Fruit fly (Drosophila melanogaster) whole organism, embryonic: ENCODE data around the gene RfC3.

Experiments used
- Adf1 ChIP-seq: fragments of 200-800 bp; sonication (Bioruptor generic); IDR thresholded peaks from 2 replicates; pipeline ENCODE4 v1.3.6; 2022; ENCODE audit warnings: missing biosample characterization, missing genetic modification characterization
- B-H2 ChIP-seq: fragments of 200-800 bp; sonication (Bioruptor generic); optimal IDR thresholded peaks from 2 replicates; lab custom pipeline; 2018; ENCODE audit warnings: missing biosample characterization, mild to moderate bottlenecking, missing genetic modification characterization
- CG10274 ChIP-seq: fragments of 200-800 bp; sonication (Bioruptor generic); optimal IDR thresholded peaks from 3 replicates; lab custom pipeline; 2017; ENCODE audit warnings: missing biosample characterization, mild to moderate bottlenecking, missing genetic modification characterization
- CG10431 ChIP-seq: fragments of 200-800 bp; sonication (Bioruptor generic); optimal IDR thresholded peaks from 3 replicates; lab custom pipeline; 2018; ENCODE audit warnings: missing biosample characterization, mild to moderate bottlenecking, missing genetic modification characterization
- CG11085 ChIP-seq: fragments of 200-800 bp; sonication (Bioruptor generic); IDR thresholded peaks from 2 replicates; pipeline ENCODE4 v1.3.6; 2022; ENCODE audit warnings: missing biosample characterization, missing genetic modification characterization
- CG11093 ChIP-seq: fragments of 200-800 bp; sonication (Bioruptor generic); IDR thresholded peaks from 3 replicates; pipeline ENCODE4 v1.3.6; 2022; ENCODE audit warnings: missing biosample characterization, missing genetic modification characterization
- CG11247 ChIP-seq: fragments of 200-800 bp; sonication (Bioruptor generic); IDR thresholded peaks from 2 replicates; pipeline ENCODE4 v1.3.6; 2022; ENCODE audit warnings: missing biosample characterization, missing genetic modification characterization
- CG13287 ChIP-seq: fragments of 200-800 bp; sonication (Bioruptor generic); IDR thresholded peaks from 2 replicates; pipeline ENCODE4 v1.3.6; 2022; ENCODE audit warnings: missing biosample characterization, missing genetic modification characterization; ENCODE audit not compliant: partially characterized antibody
- CG13296 ChIP-seq: fragments of 200-800 bp; sonication (Bioruptor generic); optimal IDR thresholded peaks from 3 replicates; lab custom pipeline; 2018; ENCODE audit warnings: missing biosample characterization, mild to moderate bottlenecking, missing genetic modification characterization
- CG16813 ChIP-seq: fragments of 200-800 bp; sonication (Bioruptor generic); IDR thresholded peaks from 3 replicates; pipeline ENCODE4 v1.3.6; 2022; ENCODE audit warnings: missing biosample characterization, missing genetic modification characterization; ENCODE audit not compliant: partially characterized antibody
- CG16863 ChIP-seq: fragments of 200-800 bp; sonication (Bioruptor generic); optimal IDR thresholded peaks from 3 replicates; lab custom pipeline; 2016; ENCODE audit warnings: missing biosample characterization, missing genetic modification characterization
- CG17186 ChIP-seq: fragments of 200-800 bp; sonication (Bioruptor generic); optimal IDR thresholded peaks from 3 replicates; lab custom pipeline; 2017; ENCODE audit warnings: missing biosample characterization, missing genetic modification reagents, missing genetic modification characterization
- CG17385 ChIP-seq: fragments of 200-800 bp; sonication (Bioruptor generic); optimal IDR thresholded peaks from 3 replicates; lab custom pipeline; 2018; ENCODE audit warnings: missing biosample characterization, mild to moderate bottlenecking, missing genetic modification characterization
- CG2116 ChIP-seq: fragments of 200-800 bp; sonication (Bioruptor generic); optimal IDR thresholded peaks from 3 replicates; lab custom pipeline; 2018; ENCODE audit warnings: missing biosample characterization, mild to moderate bottlenecking, missing genetic modification characterization
- CG34422 ChIP-seq: fragments of 200-800 bp; sonication (Bioruptor generic); IDR thresholded peaks from 3 replicates; pipeline ENCODE4 v1.3.6; 2022; ENCODE audit warnings: missing biosample characterization, missing genetic modification characterization
- CG4404 ChIP-seq: fragments of 200-800 bp; sonication (Bioruptor generic); IDR thresholded peaks from 2 replicates; pipeline ENCODE4 v1.3.6; 2022; ENCODE audit warnings: missing biosample characterization, missing genetic modification characterization
- CG6813 ChIP-seq: fragments of 200-800 bp; sonication (Bioruptor generic); optimal IDR thresholded peaks from 2 replicates; lab custom pipeline; 2017; ENCODE audit warnings: missing biosample characterization, missing genetic modification characterization, mild to moderate bottlenecking, moderate library complexity, missing genetic modification reagents
- CG7928 ChIP-seq: fragments of 200-800 bp; sonication (Bioruptor generic); optimal IDR thresholded peaks from 2 replicates; lab custom pipeline; 2017; ENCODE audit warnings: missing biosample characterization, mild to moderate bottlenecking, missing genetic modification characterization
- CG8281 ChIP-seq: fragments of 200-800 bp; sonication (Bioruptor generic); optimal IDR thresholded peaks from 2 replicates; lab custom pipeline; 2018; ENCODE audit warnings: missing biosample characterization, mild to moderate bottlenecking, missing genetic modification characterization, moderate library complexity
- CG9215 ChIP-seq: fragments of 200-800 bp; sonication (Bioruptor generic); IDR thresholded peaks from 2 replicates; pipeline ENCODE4 v1.3.6; 2022; ENCODE audit warnings: missing biosample characterization, missing genetic modification characterization
- CHES-1-like ChIP-seq: fragments of 200-800 bp; sonication (Bioruptor generic); optimal IDR thresholded peaks from 2 replicates; lab custom pipeline; 2016; ENCODE audit warnings: missing biosample characterization, missing genetic modification characterization
- Dll ChIP-seq: fragments of 200-800 bp; sonication (Bioruptor generic); IDR thresholded peaks from 4 replicates; pipeline ENCODE4 v1.3.6; 2022; ENCODE audit warnings: missing biosample characterization, missing genetic modification characterization; ENCODE audit not compliant: partially characterized antibody
- Ets97D ChIP-seq: fragments of 200-800 bp; sonication (Bioruptor generic); optimal IDR thresholded peaks from 3 replicates; lab custom pipeline; 2016; ENCODE audit warnings: missing biosample characterization, missing genetic modification characterization
- Fer1 ChIP-seq: fragments of 200-800 bp; sonication (Bioruptor generic); optimal IDR thresholded peaks from 2 replicates; lab custom pipeline; 2017; ENCODE audit warnings: missing biosample characterization, mild to moderate bottlenecking, missing genetic modification characterization
- HLH3B ChIP-seq: fragments of 200-800 bp; sonication (Bioruptor generic); IDR thresholded peaks from 2 replicates; pipeline ENCODE4 v1.3.6; 2022; ENCODE audit warnings: missing biosample characterization, missing genetic modification characterization
- Meics ChIP-seq: fragments of 200-800 bp; sonication (Bioruptor generic); optimal IDR thresholded peaks from 2 replicates; lab custom pipeline; 2017; ENCODE audit warnings: missing biosample characterization, mild to moderate bottlenecking, missing genetic modification characterization
- Mrtf ChIP-seq: fragments of 200-800 bp; sonication (Bioruptor generic); IDR thresholded peaks from 3 replicates; pipeline ENCODE4 v1.3.6; 2022; ENCODE audit warnings: missing biosample characterization, missing genetic modification characterization
- NC2β ChIP-seq: fragments of 200-800 bp; sonication (Bioruptor generic); optimal IDR thresholded peaks from 2 replicates; lab custom pipeline; 2016; ENCODE audit warnings: missing biosample characterization, missing genetic modification characterization
- NfI ChIP-seq: fragments of 200-800 bp; sonication (Bioruptor generic); optimal IDR thresholded peaks from 3 replicates; lab custom pipeline; 2018; ENCODE audit warnings: missing biosample characterization, mild to moderate bottlenecking, missing genetic modification characterization, moderate library complexity
- Opbp ChIP-seq: fragments of 200-800 bp; sonication (Bioruptor generic); IDR thresholded peaks from 3 replicates; pipeline ENCODE4 v1.3.6; 2022; ENCODE audit warnings: missing biosample characterization, missing genetic modification characterization; ENCODE audit not compliant: partially characterized antibody
- PHDP ChIP-seq: fragments of 200-800 bp; sonication (Bioruptor generic); optimal IDR thresholded peaks from 3 replicates; lab custom pipeline; 2018; ENCODE audit warnings: missing biosample characterization, mild to moderate bottlenecking, missing genetic modification characterization, moderate library complexity
- Sin3A ChIP-seq: fragments of >200 bp; optimal IDR thresholded peaks from 2 replicates; lab custom pipeline; 2018
- Taf1 ChIP-seq: fragments of 200-800 bp; sonication (Bioruptor generic); IDR thresholded peaks from 2 replicates; pipeline ENCODE4 v1.3.6; 2022; ENCODE audit warnings: missing biosample characterization, missing genetic modification characterization
- Xrp1 ChIP-seq: fragments of 200-800 bp; sonication (Bioruptor generic); IDR thresholded peaks from 2 replicates; pipeline ENCODE4 v1.3.6; 2022; ENCODE audit warnings: missing biosample characterization, missing genetic modification characterization
- caup ChIP-seq: fragments of 200-800 bp; sonication (Bioruptor generic); optimal IDR thresholded peaks from 3 replicates; lab custom pipeline; 2017; ENCODE audit warnings: missing biosample characterization, mild to moderate bottlenecking, missing genetic modification characterization, moderate library complexity; ENCODE audit not compliant: severe bottlenecking
- chm ChIP-seq: fragments of 200-800 bp; sonication (Bioruptor generic); IDR thresholded peaks from 2 replicates; pipeline ENCODE4 v1.3.6; 2022; ENCODE audit warnings: missing biosample characterization, missing genetic modification characterization
- exex ChIP-seq: fragments of 200-800 bp; sonication (Bioruptor generic); optimal IDR thresholded peaks from 4 replicates; lab custom pipeline; 2018; ENCODE audit warnings: missing biosample characterization, mild to moderate bottlenecking, missing genetic modification characterization, moderate library complexity
- fd3F ChIP-seq: fragments of 200-800 bp; sonication (Bioruptor generic); optimal IDR thresholded peaks from 2 replicates; lab custom pipeline; 2018; ENCODE audit warnings: missing biosample characterization, mild to moderate bottlenecking, missing genetic modification characterization, moderate library complexity
- grn ChIP-seq: fragments of 200-800 bp; sonication (Bioruptor generic); optimal IDR thresholded peaks from 3 replicates; lab custom pipeline; 2017; ENCODE audit warnings: missing biosample characterization, missing genetic modification characterization
- gro ChIP-seq: fragments of 200-800 bp; sonication (Bioruptor generic); optimal IDR thresholded peaks from 2 replicates; lab custom pipeline; 2016; ENCODE audit warnings: missing biosample characterization, missing genetic modification characterization
- ind ChIP-seq: fragments of 200-800 bp; sonication (Bioruptor generic); optimal IDR thresholded peaks from 3 replicates; lab custom pipeline; 2016; ENCODE audit warnings: missing biosample characterization, missing genetic modification characterization
- knrl ChIP-seq: fragments of 200-800 bp; sonication (Bioruptor generic); IDR thresholded peaks from 3 replicates; pipeline ENCODE4 v1.3.6; 2022; ENCODE audit warnings: missing biosample characterization, missing genetic modification characterization; ENCODE audit not compliant: partially characterized antibody
- lbe ChIP-seq: fragments of 200-800 bp; sonication (Bioruptor generic); optimal IDR thresholded peaks from 2 replicates; lab custom pipeline; 2016; ENCODE audit warnings: missing biosample characterization, mild to moderate bottlenecking, missing genetic modification characterization
- pb ChIP-seq: fragments of 200-800 bp; sonication (Bioruptor generic); optimal IDR thresholded peaks from 3 replicates; lab custom pipeline; 2016; ENCODE audit warnings: missing biosample characterization, missing genetic modification characterization
- pzg ChIP-seq: fragments of 200-800 bp; sonication (Bioruptor generic); optimal IDR thresholded peaks from 3 replicates; lab custom pipeline; 2018; ENCODE audit warnings: missing biosample characterization, mild to moderate bottlenecking, missing genetic modification characterization, moderate library complexity
- salm ChIP-seq: fragments of 200-800 bp; sonication (Bioruptor generic); optimal IDR thresholded peaks from 2 replicates; lab custom pipeline; 2018; ENCODE audit warnings: missing biosample characterization, mild to moderate bottlenecking, missing genetic modification characterization
- ssp ChIP-seq: fragments of 200-800 bp; sonication (Bioruptor generic); IDR thresholded peaks from 2 replicates; pipeline ENCODE4 v1.3.6; 2022; ENCODE audit warnings: missing biosample characterization, missing genetic modification characterization
- stwl ChIP-seq: fragments of 200-800 bp; sonication (Bioruptor generic); optimal IDR thresholded peaks from 3 replicates; lab custom pipeline; 2018; ENCODE audit warnings: missing biosample characterization, mild to moderate bottlenecking, missing genetic modification characterization, moderate library complexity
- tap ChIP-seq: fragments of 200-800 bp; optimal IDR thresholded peaks from 3 replicates; lab custom pipeline; 2019; ENCODE audit warnings: missing biosample characterization, mild to moderate bottlenecking, missing genetic modification characterization, moderate library complexity
- toy ChIP-seq: fragments of 200-800 bp; sonication (Bioruptor generic); IDR thresholded peaks from 2 replicates; pipeline ENCODE4 v1.3.6; 2022; ENCODE audit warnings: missing biosample characterization, missing genetic modification characterization
- vnd ChIP-seq: fragments of 200-800 bp; sonication (Bioruptor generic); IDR thresholded peaks from 3 replicates; pipeline ENCODE4 v1.3.6; 2022; ENCODE audit warnings: missing biosample characterization, missing genetic modification characterization; ENCODE audit not compliant: partially characterized antibody

The RfC3 gene

DNA sequence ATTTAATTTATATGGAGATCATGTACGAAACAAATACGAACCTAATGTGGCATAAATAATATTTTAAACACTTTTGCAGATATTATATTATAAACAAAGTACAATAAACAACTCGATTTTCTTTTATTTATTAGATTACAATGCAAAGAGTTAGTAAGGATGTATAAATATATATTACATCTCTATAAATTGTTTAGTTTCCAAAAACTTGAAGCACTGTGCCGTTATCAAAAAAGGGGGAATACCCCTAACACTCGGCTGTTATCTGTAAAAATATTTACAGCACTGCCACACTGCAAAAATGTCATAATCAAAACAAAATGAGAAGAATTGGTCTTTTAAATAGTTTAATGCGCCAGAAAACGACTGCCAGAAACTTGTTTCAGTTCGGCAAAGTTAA is 9.5 kb downstream of the RfC3 start, which contains the start of gene CG5188 (continued):
- TF ChIP-seq CG9215 (GFP tag; lab: Robert Waterston, UW) (no peak), CG17186 (GFP tag; lab: Kevin White, UChicago) (no peak), Ets97D (GFP tag; lab: Kevin White, UChicago) (no peak), CG13296 (GFP tag; lab: Kevin White, UChicago) (peak; percentile 34), stwl (tag; lab: Kevin White, UChicago) (peak; percentile 90), Adf1 (GFP tag; lab: Robert Waterston, UW) (no peak), ssp (GFP tag; lab: Robert Waterston, UW) (peak; percentile 60), CG10274 (GFP tag; lab: Kevin White, UChicago) (no peak), CG11093 (GFP tag; lab: Robert Waterston, UW) (no peak), CG2116 (GFP tag; lab: Kevin White, UChicago) (peak; percentile 23), pb (GFP tag; lab: Kevin White, UChicago) (no peak), CG7928 (GFP tag; lab: Kevin White, UChicago) (no peak), B-H2 (GFP tag; lab: Kevin White, UChicago) (peak; percentile 1), CG16813 (GFP tag; lab: Robert Waterston, UW) (0 out of 3 replicates have a peak, but pooled peaks have one; percentile 34), Mrtf (GFP tag; lab: Robert Waterston, UW) (no peak), CG16863 (GFP tag; lab: Kevin White, UChicago) (no peak), Xrp1 (GFP tag; lab: Robert Waterston, UW) (peak; percentile 62; the same call in 1 of the 2 replicates), tap (tag; lab: Kevin White, UChicago) (no peak), Taf1 (GFP tag; lab: Robert Waterston, UW) (0 out of 2 replicates have a peak, but pooled peaks have one; percentile 29), CG8281 (tag; lab: Kevin White, UChicago) (no peak), Dll (peak; percentile 35; the same call in 1 of the 4 replicates), Opbp (GFP tag; lab: Robert Waterston, UW) (no peak), gro (GFP tag; lab: Kevin White, UChicago) (no peak), NfI (peak; percentile 47), CG4404 (GFP tag; lab: Robert Waterston, UW) (no peak), CG34422 (peak; percentile 63; the same call in 2 of the 3 replicates), NC2β (peak; percentile 17), vnd (GFP tag; lab: Robert Waterston, UW) (no peak), Fer1 (GFP tag; lab: Kevin White, UChicago) (peak; percentile 48), caup (GFP tag; lab: Kevin White, UChicago) (peak; percentile 47), pzg (GFP tag; lab: Kevin White, UChicago) (peak; percentile 40), salm (tag; lab: Kevin White, UChicago) (peak; percentile 7), exex (tag; lab: Kevin White, UChicago) (no peak), toy (no peak), HLH3B (GFP tag; lab: Robert Waterston, UW) (no peak), Meics (no peak), CG10431 (GFP tag; lab: Kevin White, UChicago) (peak; percentile 2), knrl (GFP tag; lab: Robert Waterston, UW) (peak; percentile 20; the same call in 1 of the 3 replicates), CG11247 (GFP tag; lab: Robert Waterston, UW) (no peak), fd3F (no peak), chm (GFP tag; lab: Robert Waterston, UW) (no peak), lbe (GFP tag; lab: Kevin White, UChicago) (peak; percentile 14), CHES-1-like (peak; percentile 20), ind (GFP tag; lab: Kevin White, UChicago) (peak; percentile 33), Sin3A (lab: Kevin White, UChicago) (no peak), CG11085 (GFP tag; lab: Robert Waterston, UW) (no peak; the same call in 1 of the 2 replicates), CG6813 (no peak), CG17385 (GFP tag; lab: Kevin White, UChicago) (peak; percentile 48), CG13287 (GFP tag; lab: Robert Waterston, UW) (peak; percentile 62; the same call in 1 of the 2 replicates), grn (GFP tag; lab: Kevin White, UChicago) (no peak), PHDP (tag; lab: Kevin White, UChicago) (peak; percentile 63)
